Fruit fly (Drosophila melanogaster) whole organism, embryonic: Measurements from ENCODE around the gene Tengl1.

Source experiments
- Atf-2 ChIP-seq: fragments of 200-800 bp; sonication (Bioruptor generic); optimal IDR thresholded peaks from 2 replicates; lab custom pipeline; 2016; ENCODE audit warnings: missing biosample characterization, missing genetic modification characterization
- BEAF-32 ChIP-seq: fragments of 200-800 bp; sonication (Bioruptor generic); optimal IDR thresholded peaks from 3 replicates; lab custom pipeline; 2017; ENCODE audit warnings: missing biosample characterization, missing genetic modification characterization, mild to moderate bottlenecking, moderate library complexity, missing genetic modification reagents
- CG10267 ChIP-seq: fragments of 200-800 bp; sonication (Bioruptor generic); optimal IDR thresholded peaks from 2 replicates; lab custom pipeline; 2018; ENCODE audit warnings: missing biosample characterization, mild to moderate bottlenecking, missing genetic modification characterization, moderate library complexity
- CG11456 ChIP-seq: fragments of 200-800 bp; sonication (Bioruptor generic); IDR thresholded peaks from 3 replicates; pipeline ENCODE4 v1.3.6; 2022; ENCODE audit warnings: missing biosample characterization, missing genetic modification characterization
- CG12071 ChIP-seq: fragments of 200-800 bp; sonication (Bioruptor generic); optimal IDR thresholded peaks from 3 replicates; lab custom pipeline; 2018; ENCODE audit warnings: missing biosample characterization, mild to moderate bottlenecking, missing genetic modification characterization
- CG12236 ChIP-seq: fragments of 200-800 bp; sonication (Bioruptor generic); optimal IDR thresholded peaks from 2 replicates; lab custom pipeline; 2016; ENCODE audit warnings: missing biosample characterization, missing genetic modification characterization
- CG12744 ChIP-seq: fragments of 200-800 bp; sonication (Bioruptor generic); optimal IDR thresholded peaks from 2 replicates; lab custom pipeline; 2016; ENCODE audit warnings: missing biosample characterization, missing genetic modification characterization
- CG1602 ChIP-seq: fragments of 200-800 bp; sonication (Bioruptor generic); optimal IDR thresholded peaks from 3 replicates; lab custom pipeline; 2016; ENCODE audit warnings: missing biosample characterization, missing genetic modification characterization
- CG17568 ChIP-seq: fragments of 200-800 bp; sonication (Bioruptor generic); optimal IDR thresholded peaks from 2 replicates; lab custom pipeline; 2018; ENCODE audit warnings: missing biosample characterization, mild to moderate bottlenecking, missing genetic modification characterization, moderate library complexity
- CG18011 ChIP-seq: fragments of 200-800 bp; sonication (Bioruptor generic); optimal IDR thresholded peaks from 2 replicates; lab custom pipeline; 2017; ENCODE audit warnings: missing biosample characterization, missing genetic modification characterization, mild to moderate bottlenecking, moderate library complexity, missing genotype
- CG1832 ChIP-seq: fragments of 200-800 bp; sonication (Bioruptor generic); optimal IDR thresholded peaks from 2 replicates; lab custom pipeline; 2017; ENCODE audit warnings: missing biosample characterization, mild to moderate bottlenecking, missing genetic modification characterization, inconsistent platforms
- CG2712 ChIP-seq: fragments of 200-800 bp; optimal IDR thresholded peaks from 3 replicates; lab custom pipeline; 2019; ENCODE audit warnings: missing biosample characterization, mild to moderate bottlenecking, missing genetic modification characterization, moderate library complexity
- CG3726 ChIP-seq: fragments of 200-800 bp; sonication (Bioruptor generic); IDR thresholded peaks from 3 replicates; pipeline ENCODE4, ENCODE4 v1.3.6; 2022; ENCODE audit warnings: missing biosample characterization, missing genetic modification characterization
- CG4617 ChIP-seq: fragments of 200-800 bp; sonication (Bioruptor generic); optimal IDR thresholded peaks from 3 replicates; lab custom pipeline; 2016; ENCODE audit warnings: missing biosample characterization, missing genetic modification characterization, borderline replicate concordance
- CG6272 ChIP-seq: fragments of 200-800 bp; sonication (Bioruptor generic); IDR thresholded peaks from 2 replicates; pipeline ENCODE4 v1.3.6; 2022; ENCODE audit warnings: missing biosample characterization, missing genetic modification characterization
- CG6683 ChIP-seq: fragments of 200-800 bp; sonication (Bioruptor generic); optimal IDR thresholded peaks from 2 replicates; lab custom pipeline; 2017; ENCODE audit warnings: missing biosample characterization, mild to moderate bottlenecking, missing genetic modification characterization, missing genetic modification reagents
- CG6854 ChIP-seq: fragments of 200-800 bp; sonication (Bioruptor generic); optimal IDR thresholded peaks from 3 replicates; lab custom pipeline; 2017; ENCODE audit warnings: missing biosample characterization, mild to moderate bottlenecking, missing genetic modification characterization
- CG8290 ChIP-seq, 3 experiments: fragments of 200-800 bp; sonication (Bioruptor generic); optimal IDR thresholded peaks; 2 replicates each; lab custom pipeline; 2016 to 2019; ENCODE audit warnings: missing biosample characterization in 3 of 3, missing genetic modification characterization in 3 of 3, mild to moderate bottlenecking in 2 of 3, moderate library complexity in 1 of 3
- CG9437 ChIP-seq: fragments of 200-800 bp; sonication (Bioruptor generic); optimal IDR thresholded peaks from 2 replicates; lab custom pipeline; 2018; ENCODE audit warnings: missing biosample characterization, mild to moderate bottlenecking, missing genetic modification characterization
- CHES-1-like ChIP-seq: fragments of 200-800 bp; sonication (Bioruptor generic); optimal IDR thresholded peaks from 2 replicates; lab custom pipeline; 2016; ENCODE audit warnings: missing biosample characterization, missing genetic modification characterization
- Chrac-16 ChIP-seq: fragments of 200-800 bp; sonication (Bioruptor generic); optimal IDR thresholded peaks from 3 replicates; lab custom pipeline; 2016; ENCODE audit warnings: missing biosample characterization, missing genetic modification characterization
- Dfd ChIP-seq, 2 experiments: fragments of >200 bp; optimal IDR thresholded peaks; 2 replicates each; lab custom pipeline; 2017; ENCODE audit warnings: missing biosample characterization in 2 of 2, missing genetic modification characterization in 2 of 2
- Eip74EF ChIP-seq, 2 experiments: fragments of 200-800 bp in 1 of 2; fragments of >200 bp in 1 of 2; sonication (Bioruptor generic) in 1 of 2; optimal IDR thresholded peaks; 2 replicates each; lab custom pipeline; 2017 to 2019; ENCODE audit warnings: missing biosample characterization in 2 of 2, missing genetic modification characterization in 2 of 2, mild to moderate bottlenecking in 1 of 2, moderate library complexity in 1 of 2
- Gug ChIP-seq: fragments of 200-800 bp; sonication (Bioruptor generic); IDR thresholded peaks from 4 replicates; pipeline ENCODE4 v1.3.6; 2022; ENCODE audit warnings: missing biosample characterization, missing genetic modification characterization
- HHEX ChIP-seq: fragments of 200-800 bp; sonication (Bioruptor generic); optimal IDR thresholded peaks from 3 replicates; lab custom pipeline; 2017; ENCODE audit warnings: missing biosample characterization, mild to moderate bottlenecking, missing genetic modification characterization, missing genetic modification reagents
- HmgZ ChIP-seq: fragments of 200-800 bp; sonication (Bioruptor generic); optimal IDR thresholded peaks from 2 replicates; lab custom pipeline; 2018; ENCODE audit warnings: missing biosample characterization, mild to moderate bottlenecking, missing genetic modification characterization
- Hr39 ChIP-seq: fragments of >200 bp; optimal IDR thresholded peaks from 2 replicates; lab custom pipeline; 2017
- Lim3 ChIP-seq: fragments of 200-800 bp; sonication (Bioruptor generic); IDR thresholded peaks from 2 replicates; pipeline ENCODE4 v1.3.6; 2022; ENCODE audit warnings: missing biosample characterization, missing genetic modification characterization
- MTF-1 ChIP-seq: fragments of 200-800 bp; sonication (Bioruptor generic); optimal IDR thresholded peaks from 2 replicates; lab custom pipeline; 2018; ENCODE audit warnings: missing biosample characterization, mild to moderate bottlenecking, missing genetic modification characterization, borderline replicate concordance
- Mes4 ChIP-seq: fragments of 200-800 bp; sonication (Bioruptor generic); optimal IDR thresholded peaks from 2 replicates; lab custom pipeline; 2016; ENCODE audit warnings: missing biosample characterization, missing genetic modification characterization
- NK7.1 ChIP-seq: fragments of 200-800 bp; sonication (Bioruptor generic); optimal IDR thresholded peaks from 3 replicates; lab custom pipeline; 2016; ENCODE audit warnings: missing biosample characterization, missing genetic modification characterization
- Nf-YB ChIP-seq: fragments of 200-800 bp; sonication (Bioruptor generic); optimal IDR thresholded peaks from 3 replicates; lab custom pipeline; 2019; ENCODE audit warnings: missing biosample characterization, mild to moderate bottlenecking, missing genetic modification characterization, moderate library complexity
- Oaz ChIP-seq: fragments of 200-800 bp; sonication (Bioruptor generic); IDR thresholded peaks from 2 replicates; pipeline ENCODE4 v1.3.6; 2022; ENCODE audit warnings: missing biosample characterization, missing genetic modification characterization
- Ravus ChIP-seq: fragments of 200-800 bp; sonication (Bioruptor generic); IDR thresholded peaks from 2 replicates; pipeline ENCODE4 v1.3.6; 2022; ENCODE audit warnings: missing biosample characterization, missing genetic modification characterization
- Rx ChIP-seq: fragments of 200-800 bp; sonication (Bioruptor generic); IDR thresholded peaks from 2 replicates; pipeline ENCODE4 v1.3.6; 2022; ENCODE audit warnings: missing biosample characterization, missing genetic modification characterization
- Taf1 ChIP-seq: fragments of 200-800 bp; sonication (Bioruptor generic); IDR thresholded peaks from 2 replicates; pipeline ENCODE4 v1.3.6; 2022; ENCODE audit warnings: missing biosample characterization, missing genetic modification characterization
- Vsx1 ChIP-seq: fragments of 200-800 bp; sonication (Bioruptor generic); optimal IDR thresholded peaks from 2 replicates; lab custom pipeline; 2017; ENCODE audit warnings: missing biosample characterization, mild to moderate bottlenecking, missing genetic modification characterization, missing genetic modification reagents
- al ChIP-seq: fragments of 200-800 bp; sonication (Bioruptor generic); IDR thresholded peaks from 2 replicates; pipeline ENCODE4 v1.3.6; 2022; ENCODE audit warnings: missing biosample characterization, missing genetic modification characterization
- bbx ChIP-seq: fragments of 200-800 bp; sonication (Bioruptor generic); IDR thresholded peaks from 2 replicates; pipeline ENCODE4 v1.3.6; 2022; ENCODE audit warnings: missing biosample characterization, missing genetic modification characterization; ENCODE audit not compliant: partially characterized antibody
- chn ChIP-seq: fragments of 200-800 bp; sonication (Bioruptor generic); optimal IDR thresholded peaks from 2 replicates; lab custom pipeline; 2016; ENCODE audit warnings: missing biosample characterization, missing genetic modification characterization
- dm ChIP-seq: fragments of 200-800 bp; sonication (Bioruptor generic); optimal IDR thresholded peaks from 3 replicates; lab custom pipeline; 2016; ENCODE audit warnings: missing biosample characterization, missing genetic modification characterization
- hbn ChIP-seq: fragments of 200-800 bp; sonication (Bioruptor generic); IDR thresholded peaks from 2 replicates; pipeline ENCODE4 v1.3.6; 2022; ENCODE audit warnings: missing biosample characterization, missing genetic modification characterization; ENCODE audit not compliant: partially characterized antibody
- ind ChIP-seq: fragments of 200-800 bp; sonication (Bioruptor generic); optimal IDR thresholded peaks from 3 replicates; lab custom pipeline; 2016; ENCODE audit warnings: missing biosample characterization, missing genetic modification characterization
- mirr ChIP-seq: fragments of 200-800 bp; sonication (Bioruptor generic); optimal IDR thresholded peaks from 3 replicates; lab custom pipeline; 2018; ENCODE audit warnings: missing biosample characterization, mild to moderate bottlenecking, missing genetic modification characterization
- pan ChIP-seq, 4 experiments: fragments of >200 bp in 3 of 4; fragments of 200-800 bp in 1 of 4; sonication (Bioruptor generic) in 1 of 4; optimal IDR thresholded peaks in 3 of 4; IDR thresholded peaks in 1 of 4; 2 replicates each; pipeline versions ENCODE4 v1.3.6 to Lab custom; 2017 to 2022; ENCODE audit warnings: missing biosample characterization in 2 of 4, missing genetic modification characterization in 2 of 4, mixed read lengths in 1 of 4
- pb ChIP-seq: fragments of 200-800 bp; sonication (Bioruptor generic); optimal IDR thresholded peaks from 3 replicates; lab custom pipeline; 2016; ENCODE audit warnings: missing biosample characterization, missing genetic modification characterization
- pros ChIP-seq: fragments of 200-800 bp; sonication (Bioruptor generic); optimal IDR thresholded peaks from 3 replicates; lab custom pipeline; 2019; ENCODE audit warnings: missing biosample characterization, mild to moderate bottlenecking, missing genetic modification characterization, moderate library complexity
- salm ChIP-seq: fragments of 200-800 bp; sonication (Bioruptor generic); optimal IDR thresholded peaks from 2 replicates; lab custom pipeline; 2018; ENCODE audit warnings: missing biosample characterization, mild to moderate bottlenecking, missing genetic modification characterization
- slou ChIP-seq: fragments of 200-800 bp; sonication (Bioruptor generic); optimal IDR thresholded peaks from 3 replicates; lab custom pipeline; 2016; ENCODE audit warnings: missing biosample characterization, missing genetic modification characterization
- usp ChIP-seq: fragments of >200 bp; optimal IDR thresholded peaks from 2 replicates; lab custom pipeline; 2017; ENCODE audit warnings: missing biosample characterization, missing genetic modification characterization

Tengl1 gene

DNA sequence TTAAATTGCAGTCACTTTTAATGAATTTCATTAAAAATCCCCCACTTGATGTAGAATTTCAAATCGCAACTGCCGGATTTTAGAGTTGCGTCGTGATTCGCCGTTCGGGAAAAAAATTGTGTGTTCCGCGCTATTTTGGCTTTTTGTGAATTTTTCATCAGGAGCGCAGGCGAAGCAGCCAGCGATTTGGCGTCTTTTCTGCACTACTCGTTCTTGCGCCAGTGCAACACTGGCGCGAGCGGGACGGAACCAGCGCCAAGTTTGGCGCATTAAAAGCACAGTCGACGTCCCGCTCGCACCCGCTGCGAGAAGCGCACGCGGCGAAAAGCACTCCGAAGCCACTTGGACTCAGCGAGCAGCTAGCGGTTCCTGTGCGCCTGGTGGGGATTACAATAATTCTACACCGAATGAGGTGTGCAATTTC lies 47.0 kb downstream of the Tengl1 start (continued):
- TF ChIP-seq CG3726 (no peak), CG6272 (peak; percentile 51), CG17568 (GFP tag; lab: Kevin White, UChicago) (peak; percentile 17), chn (GFP tag; lab: Kevin White, UChicago) (no peak), pan (optimal IDR thresholded peaks at IDR 0.05; lab: Kevin White, UChicago) (no peak), pan (GFP tag; optimal IDR thresholded peaks at IDR 0.05 in 1 of 2, IDR thresholded peaks at IDR 0.05 in 1 of 2) (no peak), CG11456 (no peak), pb (GFP tag; lab: Kevin White, UChicago) (peak; percentile 80), Gug (GFP tag; lab: Robert Waterston, UW) (no peak), Rx (GFP tag; lab: Robert Waterston, UW) (no peak), CG6683 (GFP tag; lab: Kevin White, UChicago) (peak; percentile 15), Oaz (GFP tag; lab: Robert Waterston, UW) (no peak), CHES-1-like (GFP tag; lab: Kevin White, UChicago) (peak; percentile 3), Eip74EF (GFP tag; optimal IDR thresholded peaks at IDR 0.05; lab: Kevin White, UChicago) (peak in 1 of 2 experiments; percentile 82), al (GFP tag; lab: Robert Waterston, UW) (no peak), Chrac-16 (GFP tag; lab: Kevin White, UChicago) (no peak), Atf-2 (GFP tag; lab: Kevin White, UChicago) (no peak), CG2712 (tag; lab: Kevin White, UChicago) (peak; percentile 42), Vsx1 (GFP tag; lab: Kevin White, UChicago) (peak; percentile 67), Taf1 (GFP tag; lab: Robert Waterston, UW) (no peak), salm (tag; lab: Kevin White, UChicago) (peak; percentile 38), dm (GFP tag; lab: Kevin White, UChicago) (peak; percentile 83), Dfd (GFP tag; optimal IDR thresholded peaks at IDR 0.05; lab: Kevin White, UChicago) (no peak), usp (GFP tag; lab: Kevin White, UChicago) (no peak), CG4617 (no peak), ind (no peak)

- TF ChIP-seq CG1832 (GFP tag; lab: Kevin White, UChicago) (no peak), CG10267 (tag; lab: Kevin White, UChicago) (peak; percentile 61), CG1602 (GFP tag; lab: Kevin White, UChicago) (no peak), CG6854 (GFP tag; lab: Kevin White, UChicago) (no peak), mirr (no peak), bbx (GFP tag; lab: Robert Waterston, UW) (no peak), Dfd (GFP tag; optimal IDR thresholded peaks at IDR 0.05; lab: Kevin White, UChicago) (no peak), Ravus (GFP tag; lab: Robert Waterston, UW) (no peak), BEAF-32 (peak; percentile 67), Hr39 (lab: Kevin White, UChicago) (no peak), NK7.1 (GFP tag; lab: Kevin White, UChicago) (no peak), HHEX (no peak), CG4617 (peak; percentile 82), CG12744 (GFP tag; lab: Kevin White, UChicago) (no peak), HmgZ (tag; lab: Kevin White, UChicago) (peak; percentile 60), slou (peak; percentile 34), hbn (GFP tag; lab: Robert Waterston, UW) (no peak), CG9437 (GFP tag; lab: Kevin White, UChicago) (no peak), Lim3 (GFP tag; lab: Robert Waterston, UW) (no peak), CG12071 (GFP tag; lab: Kevin White, UChicago) (no peak), CG12236 (no peak), CG18011 (GFP tag; lab: Kevin White, UChicago) (no peak), Mes4 (GFP tag; lab: Kevin White, UChicago) (no peak), CG8290 (GFP tag; optimal IDR thresholded peaks at IDR 0.05; lab: Kevin White, UChicago) (peak; percentile 23), CG8290 (tag; optimal IDR thresholded peaks at IDR 0.05; lab: Kevin White, UChicago) (peak in 1 of 2 experiments; percentile 62), Nf-YB (peak; percentile 6), pros (GFP tag; lab: Kevin White, UChicago) (no peak), MTF-1 (GFP tag; lab: Kevin White, UChicago) (no peak)
Observed at dm6 chr2L:2192123-2192601, 48.2 kb downstream of the Tengl1 start, which contains the start of gene CG10874. CG10874 (minus strand) TSS chr2L:2192386.
